Worm (Caenorhabditis elegans) whole organism, L4/young adult: ENCODE results near the gene E02H4.4.

Source experiments
- W03F9.2 ChIP-seq: fragments of 150-350 bp; optimal IDR thresholded peaks from 2 replicates; lab custom pipeline; 2014; ENCODE audit warnings: missing biosample characterization, missing genetic modification characterization
- dao-5 ChIP-seq: sonication (generic microtip); optimal IDR thresholded peaks from 2 replicates; lab custom pipeline; 2016; ENCODE audit warnings: missing genotype, missing genetic modification characterization, moderate library complexity, missing compliant biosample characterization
- him-1 ChIP-seq: sonication (generic microtip); optimal IDR thresholded peaks from 2 replicates; lab custom pipeline; 2016; ENCODE audit warnings: missing genotype, missing genetic modification reagents, missing genetic modification characterization, missing compliant biosample characterization

ce11 chrX:14252042-14252441, 5.7 kb upstream of the E02H4.4 start, which contains the start of gene E02H4.6:
- TF ChIP-seq dao-5 (no peak), W03F9.2 (tag; lab: Kevin White, UChicago) (no peak), him-1 (tag; lab: Kevin White, UChicago) (no peak)
